Worm (Caenorhabditis elegans) whole organism, young adult: ENCODE measurements around the gene glb-17.

Source experiments
- B0261.1 ChIP-seq: sonication (generic microtip); optimal IDR thresholded peaks from 2 replicates; lab custom pipeline; 2016; ENCODE audit warnings: mild to moderate bottlenecking, missing genetic modification characterization, moderate library complexity, missing compliant biosample characterization
- C06A6.2 ChIP-seq: fragments of 200-800 bp; sonication (Bioruptor generic); conservative IDR thresholded peaks from 2 replicates; pipeline ENCODE4 v1.3.6; 2022; ENCODE audit warnings: missing genetic modification characterization, missing compliant biosample characterization
- F52B5.7 ChIP-seq: sonication (generic microtip); optimal IDR thresholded peaks from 2 replicates; lab custom pipeline; 2016; ENCODE audit warnings: mild to moderate bottlenecking, missing genetic modification characterization, missing compliant biosample characterization
- T26A5.8 ChIP-seq: sonication (generic microtip); optimal IDR thresholded peaks from 2 replicates; lab custom pipeline; 2016; ENCODE audit warnings: missing genetic modification characterization, missing compliant biosample characterization
- akir-1 ChIP-seq: fragments of 200-800 bp; sonication (Bioruptor generic); optimal IDR thresholded peaks from 2 replicates; lab custom pipeline; 2018; ENCODE audit warnings: mild to moderate bottlenecking, missing genetic modification characterization, moderate library complexity, missing compliant biosample characterization
- attf-5 ChIP-seq: fragments of 200-800 bp; sonication (Bioruptor generic); optimal IDR thresholded peaks from 2 replicates; lab custom pipeline; 2018; ENCODE audit warnings: mild to moderate bottlenecking, missing genetic modification characterization, missing compliant biosample characterization
- ets-4 ChIP-seq: fragments of 200-800 bp; sonication (Bioruptor generic); optimal IDR thresholded peaks from 2 replicates; lab custom pipeline; 2018; ENCODE audit warnings: mild to moderate bottlenecking, missing genetic modification characterization, missing compliant biosample characterization
- gei-17 ChIP-seq: fragments of 200-800 bp; sonication (Bioruptor generic); optimal IDR thresholded peaks from 2 replicates; lab custom pipeline; 2018; ENCODE audit warnings: mild to moderate bottlenecking, missing genetic modification characterization, missing compliant biosample characterization
- let-526 ChIP-seq: fragments of 200-800 bp; sonication (Bioruptor generic); IDR thresholded peaks from 2 replicates; pipeline ENCODE4 v1.3.6; 2022; ENCODE audit warnings: missing genetic modification reagents, missing genetic modification characterization, missing compliant biosample characterization
- unc-62 ChIP-seq: fragments of 150-350 bp; optimal IDR thresholded peaks from 2 replicates; lab custom pipeline; 2014; ENCODE audit warnings: missing biosample characterization, missing genetic modification reagents, missing genetic modification characterization
- ztf-28 ChIP-seq: fragments of 200-800 bp; sonication (Bioruptor generic); IDR thresholded peaks from 2 replicates; pipeline ENCODE4 v1.3.6; 2022; ENCODE audit warnings: missing genetic modification reagents, missing genetic modification characterization, missing compliant biosample characterization

ce11 chrX:9531640-9532039, 45.2 kb downstream of the glb-17 start:
- no peak for TF ChIP-seq unc-62 (GFP tag; lab: Kevin White, UChicago)
- no peak for TF ChIP-seq attf-5 (GFP tag; lab: Kevin White, UChicago)
- TF ChIP-seq ztf-28 (GFP tag; lab: Robert Waterston, UW) = no peak
- TF ChIP-seq C06A6.2 (GFP tag; lab: Robert Waterston, UW) = no peak
- no peak for TF ChIP-seq F52B5.7 (tag; lab: Kevin White, UChicago)
- no peak for TF ChIP-seq ets-4
- no peak for TF ChIP-seq B0261.1
- no peak for TF ChIP-seq gei-17 (GFP tag; lab: Kevin White, UChicago)
- TF ChIP-seq akir-1 (GFP tag; lab: Kevin White, UChicago) = no peak
- no peak for TF ChIP-seq T26A5.8
- no peak for TF ChIP-seq let-526 (GFP tag; lab: Robert Waterston, UW)
